Worm (Caenorhabditis elegans) whole organism, mixed stage, embryonic: Measurements from ENCODE around the gene fbxa-213.

Experiments
- blmp-1 ChIP-seq: fragments of 150-350 bp; optimal IDR thresholded peaks from 2 replicates; lab custom pipeline; 2014; ENCODE audit warnings: missing biosample characterization, missing genetic modification characterization
- ces-1 ChIP-seq: fragments of 150-350 bp; optimal IDR thresholded peaks from 2 replicates; lab custom pipeline; 2014; ENCODE audit warnings: missing biosample characterization, missing genetic modification reagents, missing genetic modification characterization
- elt-1 ChIP-seq: sonication (generic microtip); optimal IDR thresholded peaks from 2 replicates; lab custom pipeline; 2017; ENCODE audit warnings: missing genetic modification characterization, mild to moderate bottlenecking, missing compliant biosample characterization, antibody characterized with exemption, moderate library complexity, borderline replicate concordance; ENCODE audit not compliant: insufficient read depth
- elt-3 ChIP-seq: fragments of 150-350 bp; optimal IDR thresholded peaks from 2 replicates; lab custom pipeline; 2014; ENCODE audit warnings: missing biosample characterization, missing genetic modification characterization
- lsy-2 ChIP-seq: fragments of 150-350 bp; optimal IDR thresholded peaks from 2 replicates; lab custom pipeline; 2014; ENCODE audit warnings: missing biosample characterization, missing genetic modification characterization
- mab-5 ChIP-seq: fragments of 150-350 bp; optimal IDR thresholded peaks from 2 replicates; lab custom pipeline; 2014; ENCODE audit warnings: missing biosample characterization, missing genetic modification characterization
- nhr-12 ChIP-seq: fragments of 150-350 bp; optimal IDR thresholded peaks from 2 replicates; lab custom pipeline; 2014; ENCODE audit warnings: missing biosample characterization, missing genetic modification characterization
- pha-4 ChIP-seq: fragments of 150-350 bp; optimal IDR thresholded peaks from 2 replicates; lab custom pipeline; 2018; ENCODE audit warnings: missing biosample characterization, missing genetic modification reagents, missing genetic modification characterization
- unc-62 ChIP-seq: fragments of 150-350 bp; optimal IDR thresholded peaks from 2 replicates; lab custom pipeline; 2014; ENCODE audit warnings: missing biosample characterization, missing genetic modification reagents, missing genetic modification characterization
- ztf-11 ChIP-seq: fragments of 150-350 bp; optimal IDR thresholded peaks from 2 replicates; lab custom pipeline; 2014; ENCODE audit warnings: missing biosample characterization, missing genetic modification characterization

DNA sequence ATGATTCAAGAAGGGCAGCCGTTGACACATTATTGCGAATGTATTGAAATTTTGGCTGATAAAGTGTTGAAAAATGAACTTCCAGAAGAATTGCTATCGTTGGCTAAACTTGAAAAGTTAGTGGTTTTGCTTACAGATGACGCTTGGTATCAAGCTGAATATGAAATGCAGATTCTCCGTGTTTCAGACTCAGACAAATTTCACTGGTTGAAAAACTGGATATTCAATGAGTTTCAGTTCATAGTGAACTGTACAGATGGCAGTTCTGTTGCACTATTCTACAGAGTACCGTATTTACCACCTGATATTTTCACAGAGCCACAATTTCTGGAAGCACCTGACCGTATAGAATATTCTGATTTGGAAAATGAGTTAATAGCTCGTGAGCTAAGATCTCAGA, 30.7 kb upstream of the fbxa-213 start:
- TF ChIP-seq ztf-11 (no peak), ces-1 (GFP tag; lab: Kevin White, UChicago) (no peak), elt-1 (tag; lab: Kevin White, UChicago) (no peak), nhr-12 (no peak), pha-4 (tag; lab: Kevin White, UChicago) (no peak), unc-62 (GFP tag; lab: Kevin White, UChicago) (no peak), lsy-2 (tag; lab: Kevin White, UChicago) (no peak), elt-3 (tag; lab: Kevin White, UChicago) (no peak), blmp-1 (tag; lab: Kevin White, UChicago) (no peak), mab-5 (tag; lab: Kevin White, UChicago) (no peak)
